Worm (Caenorhabditis elegans) whole organism, L3 larva: ENCODE results near the gene F55B11.4.

Experiments used
- ZK546.5 ChIP-seq: sonication (generic microtip); optimal IDR thresholded peaks from 2 replicates; lab custom pipeline; 2017; ENCODE audit warnings: missing biosample characterization, missing genetic modification characterization
- eor-1 ChIP-seq, 2 experiments: fragments of 150-350 bp; optimal IDR thresholded peaks; 2 replicates each; lab custom pipeline; 2014 to 2018; ENCODE audit warnings: missing biosample characterization in 2 of 2, missing genetic modification characterization in 2 of 2
- lin-15B ChIP-seq: fragments of 150-350 bp; optimal IDR thresholded peaks from 2 replicates; lab custom pipeline; 2014; ENCODE audit warnings: missing biosample characterization, missing genetic modification characterization
- nhr-12 ChIP-seq: fragments of 150-350 bp; optimal IDR thresholded peaks from 2 replicates; lab custom pipeline; 2014; ENCODE audit warnings: missing biosample characterization, missing genetic modification characterization

DNA sequence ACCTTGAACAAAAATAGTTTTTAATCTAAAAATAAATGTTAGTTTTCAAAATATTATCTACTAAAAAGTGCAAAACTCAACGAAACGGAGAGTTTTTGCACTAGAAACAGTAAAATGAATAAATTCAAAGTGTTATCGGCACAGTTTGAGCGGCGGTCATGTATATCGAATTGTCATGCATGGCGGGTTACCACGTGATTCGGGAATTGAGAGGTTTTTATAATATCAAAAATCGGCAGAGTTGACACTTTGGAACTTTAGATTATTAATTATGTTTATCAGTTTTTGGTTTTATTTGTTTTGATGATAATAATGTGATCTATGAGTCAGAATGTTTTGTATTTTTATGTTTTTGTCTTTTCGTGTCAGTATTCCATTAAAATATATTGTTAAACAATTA is 17.3 kb downstream of the F55B11.4 start:
- TF ChIP-seq nhr-12 (no peak), eor-1 (tag; optimal IDR thresholded peaks at IDR 0.05; lab: Kevin White, UChicago) (no peak), ZK546.5 (tag; lab: Kevin White, UChicago) (no peak), lin-15B (tag; lab: Kevin White, UChicago) (no peak)
